Fruit fly (Drosophila melanogaster) whole organism, pupa: Measurements from ENCODE around the gene CG5641.

Experiments
- CG10348 ChIP-seq: fragments of 200-800 bp; sonication (Bioruptor generic); IDR thresholded peaks from 2 replicates; pipeline ENCODE4 v1.3.6; 2022; ENCODE audit warnings: missing biosample characterization, missing genetic modification characterization
- CG12605 ChIP-seq: fragments of 200-800 bp; sonication (Bioruptor generic); IDR thresholded peaks from 2 replicates; pipeline ENCODE4 v1.3.6; 2022; ENCODE audit warnings: missing biosample characterization, missing genetic modification characterization
- CG13204 ChIP-seq: fragments of 200-800 bp; sonication (Bioruptor generic); optimal IDR thresholded peaks from 2 replicates; lab custom pipeline; 2018; ENCODE audit warnings: missing biosample characterization, mild to moderate bottlenecking, missing genetic modification characterization, moderate library complexity
- CG14655 ChIP-seq: fragments of 200-800 bp; sonication (Bioruptor generic); optimal IDR thresholded peaks from 3 replicates; lab custom pipeline; 2017; ENCODE audit warnings: mild to moderate bottlenecking, missing biosample characterization, missing genetic modification reagents, missing genetic modification characterization
- CG15710 ChIP-seq: fragments of 200-800 bp; sonication (Bioruptor generic); optimal IDR thresholded peaks from 2 replicates; lab custom pipeline; 2018; ENCODE audit warnings: missing biosample characterization, mild to moderate bottlenecking, missing genetic modification characterization, moderate library complexity
- CG17806 ChIP-seq: fragments of 200-800 bp; sonication (Bioruptor generic); optimal IDR thresholded peaks from 2 replicates; lab custom pipeline; 2018; ENCODE audit warnings: missing biosample characterization, mild to moderate bottlenecking, missing genetic modification characterization, moderate library complexity
- CG32121 ChIP-seq: fragments of 200-800 bp; sonication (Bioruptor generic); IDR thresholded peaks from 2 replicates; pipeline ENCODE4 v1.3.6; 2022; ENCODE audit warnings: missing biosample characterization, missing genetic modification characterization
- CG34367 ChIP-seq: fragments of 200-800 bp; sonication (Bioruptor generic); optimal IDR thresholded peaks from 2 replicates; lab custom pipeline; 2018; ENCODE audit warnings: missing biosample characterization, mild to moderate bottlenecking, missing genetic modification characterization
- CG4496 ChIP-seq: fragments of 200-800 bp; sonication (Bioruptor generic); IDR thresholded peaks from 3 replicates; pipeline ENCODE4 v1.3.6; 2022; ENCODE audit warnings: missing biosample characterization, missing genetic modification characterization
- CG8159 ChIP-seq: fragments of 200-800 bp; sonication (Bioruptor generic); optimal IDR thresholded peaks from 3 replicates; lab custom pipeline; 2018; ENCODE audit warnings: missing biosample characterization, mild to moderate bottlenecking, missing genetic modification characterization, moderate library complexity
- CG8301 ChIP-seq: fragments of 200-800 bp; sonication (Bioruptor generic); optimal IDR thresholded peaks from 2 replicates; lab custom pipeline; 2018; ENCODE audit warnings: missing biosample characterization, mild to moderate bottlenecking, missing genetic modification characterization
- CG9948 ChIP-seq: fragments of 200-800 bp; sonication (Bioruptor generic); optimal IDR thresholded peaks from 2 replicates; lab custom pipeline; 2018; ENCODE audit warnings: missing biosample characterization, mild to moderate bottlenecking, missing genetic modification characterization, moderate library complexity
- D1 ChIP-seq: fragments of 200-800 bp; sonication (Bioruptor generic); optimal IDR thresholded peaks from 2 replicates; lab custom pipeline; 2018; ENCODE audit warnings: missing biosample characterization, mild to moderate bottlenecking, missing genetic modification characterization, moderate library complexity
- EcR ChIP-seq: fragments of 200-800 bp; sonication (Bioruptor generic); optimal IDR thresholded peaks from 3 replicates; lab custom pipeline; 2019; ENCODE audit warnings: missing biosample characterization, missing genetic modification characterization, mild to moderate bottlenecking, moderate library complexity, missing genetic modification reagents
- Ets98B ChIP-seq: fragments of 200-800 bp; sonication (Bioruptor generic); IDR thresholded peaks from 2 replicates; pipeline ENCODE4 v1.3.6; 2022; ENCODE audit warnings: missing biosample characterization, missing genetic modification characterization
- Pif1A ChIP-seq: fragments of 200-800 bp; sonication (Bioruptor generic); optimal IDR thresholded peaks from 3 replicates; lab custom pipeline; 2016; ENCODE audit warnings: missing biosample characterization, missing genetic modification characterization
- Pif1B ChIP-seq: fragments of 200-800 bp; sonication (Bioruptor generic); optimal IDR thresholded peaks from 3 replicates; lab custom pipeline; 2016; ENCODE audit warnings: missing biosample characterization, missing genetic modification characterization
- Snoo ChIP-seq: fragments of 200-800 bp; sonication (Bioruptor generic); optimal IDR thresholded peaks from 3 replicates; lab custom pipeline; 2017; ENCODE audit warnings: missing biosample characterization, mild to moderate bottlenecking, missing genetic modification characterization, inconsistent platforms
- fd96Ca ChIP-seq: fragments of 200-800 bp; sonication (Bioruptor generic); IDR thresholded peaks from 3 replicates; pipeline ENCODE4 v1.3.6; 2022; ENCODE audit warnings: missing biosample characterization, missing genetic modification characterization
- gl ChIP-seq: fragments of 200-800 bp; sonication (Bioruptor generic); optimal IDR thresholded peaks from 2 replicates; lab custom pipeline; 2018; ENCODE audit warnings: missing biosample characterization, mild to moderate bottlenecking, missing genetic modification characterization
- rn ChIP-seq: fragments of 200-800 bp; sonication (Bioruptor generic); IDR thresholded peaks from 2 replicates; pipeline ENCODE4 v1.3.6; 2022; ENCODE audit warnings: missing biosample characterization, missing genetic modification characterization

CG5641 gene

dm6 chr3R:12441008-12441606 lies 12.0 kb upstream of the CG5641 start:
- TF ChIP-seq Ets98B (GFP tag; lab: Robert Waterston, UW) (peak; percentile 20; the same call in 1 of the 2 replicates), CG13204 (GFP tag; lab: Kevin White, UChicago) (no peak), CG4496 (peak; percentile 32; the same call in 1 of the 3 replicates), Pif1A (GFP tag; lab: Kevin White, UChicago) (no peak), fd96Ca (GFP tag; lab: Robert Waterston, UW) (no peak; the same call in 2 of the 3 replicates), CG34367 (tag; lab: Kevin White, UChicago) (no peak), D1 (tag; lab: Kevin White, UChicago) (no peak)

dm6 chr3R:12439401-12440143 lies 10.5 kb upstream of the CG5641 start, which contains the start of gene Desat1:
TSS of gene Desat1 (plus strand) at chr3R:12439600.
- TF ChIP-seq CG12605 (GFP tag; lab: Robert Waterston, UW) (no peak), CG8159 (tag; lab: Kevin White, UChicago) (no peak), CG4496 (no peak), EcR (peak; percentile 5), CG34367 (tag; lab: Kevin White, UChicago) (no peak), CG9948 (tag; lab: Kevin White, UChicago) (no peak)

dm6 chr3R:12439039-12439400 lies 9.9 kb upstream of the CG5641 start, which contains the start of the genes CG17207 and CG46427:
TSS of gene CG17207 (minus strand) at chr3R:12439139.
TSS of gene CG46427 (minus strand) at chr3R:12439139.
- TF ChIP-seq Snoo (tag; lab: Kevin White, UChicago) (no peak), CG8301 (tag; lab: Kevin White, UChicago) (no peak), fd96Ca (GFP tag; lab: Robert Waterston, UW) (no peak), CG14655 (GFP tag; lab: Kevin White, UChicago) (no peak), CG10348 (GFP tag; lab: Robert Waterston, UW) (no peak), CG32121 (GFP tag; lab: Robert Waterston, UW) (no peak), CG17806 (tag; lab: Kevin White, UChicago) (no peak), rn (GFP tag; lab: Robert Waterston, UW) (no peak), gl (tag; lab: Kevin White, UChicago) (no peak), CG8159 (tag; lab: Kevin White, UChicago) (no peak), D1 (tag; lab: Kevin White, UChicago) (no peak)

- TF ChIP-seq Pif1B (GFP tag; lab: Kevin White, UChicago), result no peak
- no peak for TF ChIP-seq EcR
- no peak for TF ChIP-seq CG13204 (GFP tag; lab: Kevin White, UChicago)
- no peak for TF ChIP-seq CG34367 (tag; lab: Kevin White, UChicago)
- TF ChIP-seq CG9948 (tag; lab: Kevin White, UChicago), result no peak
- no peak for TF ChIP-seq CG32121 (GFP tag; lab: Robert Waterston, UW)
- no peak for TF ChIP-seq gl (tag; lab: Kevin White, UChicago)
- no peak for TF ChIP-seq CG17806 (tag; lab: Kevin White, UChicago)
- no peak for TF ChIP-seq rn (GFP tag; lab: Robert Waterston, UW)
- no peak for TF ChIP-seq D1 (tag; lab: Kevin White, UChicago)
- no peak for TF ChIP-seq Ets98B (GFP tag; lab: Robert Waterston, UW)
- no peak for TF ChIP-seq CG8301 (tag; lab: Kevin White, UChicago)
- TF ChIP-seq CG8159 (tag; lab: Kevin White, UChicago), result no peak
- TF ChIP-seq Pif1A (GFP tag; lab: Kevin White, UChicago), result no peak
- TF ChIP-seq fd96Ca (GFP tag; lab: Robert Waterston, UW), result no peak
- TF ChIP-seq, all 21 proteins: peak for 0
These were observed 6.9 kb upstream of the CG5641 start, which contains the start of gene Desat2 for dm6 chr3R:12435948-12436347. TSS of gene Desat2 (plus strand) at chr3R:12436248.

dm6 chr3R:12433764-12434163 lies 4.7 kb upstream of the CG5641 start, which contains the start of the genes Aos1 and Srlp:
TSS of gene Aos1 (minus strand) at chr3R:12433822.
TSS of gene Srlp (plus strand) at chr3R:12434098.
- TF ChIP-seq EcR (no peak), CG9948 (tag; lab: Kevin White, UChicago) (peak; percentile 41), Snoo (tag; lab: Kevin White, UChicago) (peak; percentile 32), CG32121 (GFP tag; lab: Robert Waterston, UW) (0 out of 2 replicates have a peak, but pooled peaks have one; percentile 29), CG17806 (tag; lab: Kevin White, UChicago) (peak; percentile 35), CG15710 (tag; lab: Kevin White, UChicago) (peak; percentile 63)
- TF ChIP-seq, all 21 proteins: peak for 5

dm6 chr3R:12431030-12431489 lies 2.0 kb upstream of the CG5641 start, which contains the start of gene Prosalpha2:
TSS of gene Prosalpha2 (plus strand) at chr3R:12431321.
- TF ChIP-seq CG34367 (tag; lab: Kevin White, UChicago) (no peak), D1 (tag; lab: Kevin White, UChicago) (no peak), Pif1A (GFP tag; lab: Kevin White, UChicago) (no peak), CG9948 (tag; lab: Kevin White, UChicago) (peak; percentile 16), CG15710 (tag; lab: Kevin White, UChicago) (peak; percentile 9)
- TF ChIP-seq, all 21 proteins: peak for 2
